Worm (Caenorhabditis elegans): ENCODE data around the gene T19C3.4.

The T19C3.4 gene

DNA sequence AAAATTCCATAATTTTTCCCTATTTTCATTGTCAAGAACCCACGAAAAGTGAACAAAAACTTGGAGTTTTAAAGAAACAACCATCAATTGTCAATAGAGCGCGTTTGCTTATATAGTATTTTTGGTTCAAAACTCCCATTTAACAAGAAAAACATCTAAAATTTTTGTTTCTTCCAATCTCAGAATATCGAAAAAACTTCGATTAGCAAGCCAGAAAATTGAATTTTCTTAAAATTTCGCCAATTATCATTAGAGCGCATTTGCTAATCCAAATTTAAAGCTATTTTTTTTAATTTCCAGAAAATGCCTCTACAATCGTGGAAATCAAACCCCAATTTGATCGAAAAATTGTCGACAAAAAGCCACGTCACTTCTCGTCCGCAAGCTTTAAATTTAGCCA lies 26.4 kb upstream of the T19C3.4 start, which contains the start of gene orai-1:
Gene orai-1 (plus strand): TSS at position 301 of the 400 bp plus-strand sequence.
- TF ChIP-seq lin-13 (GFP tag; optimal IDR thresholded peaks at IDR 0.05) (no peak), egl-27 (tag; optimal IDR thresholded peaks at IDR 0.05) (no peak), ceh-8 (GFP tag; optimal IDR thresholded peaks at IDR 0.05) (no peak), sup-37 (GFP tag; optimal IDR thresholded peaks at IDR 0.05) (no peak), ceh-88 (GFP tag; IDR thresholded peaks at IDR 0.05) (no peak), pag-3 (tag; optimal IDR thresholded peaks at IDR 0.05; ENCODE audit: borderline replicate concordance, insufficient read depth) (no peak), efl-1 (optimal IDR thresholded peaks at IDR 0.05) (no peak), efl-1 (GFP tag; optimal IDR thresholded peaks at IDR 0.05 in 1 of 2) (no peak)

DNA sequence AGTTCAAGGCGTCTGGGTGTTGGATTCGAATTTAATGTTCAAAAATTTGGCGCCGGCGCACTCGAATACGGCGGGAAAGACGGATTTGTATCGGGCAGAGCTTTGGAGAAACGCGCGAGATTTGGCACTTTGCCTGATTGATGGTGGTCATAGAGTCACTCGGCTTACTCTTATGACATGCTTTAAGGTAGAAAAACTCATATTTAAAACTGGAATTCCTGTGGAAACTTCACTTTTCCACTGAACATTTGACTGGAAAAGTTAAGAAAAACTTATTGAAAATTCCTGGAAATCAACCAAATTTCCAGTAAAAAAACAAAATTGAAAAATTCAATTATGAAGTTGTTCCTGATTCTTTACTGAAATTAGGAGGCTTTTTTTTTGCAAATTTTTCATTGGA lies 24.6 kb upstream of the T19C3.4 start:
- no peak for TF ChIP-seq efl-1 (optimal IDR thresholded peaks at IDR 0.05)
- TF ChIP-seq efl-1 (GFP tag; optimal IDR thresholded peaks at IDR 0.05 in 1 of 2), result peak in 1 of 2 experiments; percentile 76
- TF ChIP-seq sup-37 (GFP tag; optimal IDR thresholded peaks at IDR 0.05), result no peak

DNA sequence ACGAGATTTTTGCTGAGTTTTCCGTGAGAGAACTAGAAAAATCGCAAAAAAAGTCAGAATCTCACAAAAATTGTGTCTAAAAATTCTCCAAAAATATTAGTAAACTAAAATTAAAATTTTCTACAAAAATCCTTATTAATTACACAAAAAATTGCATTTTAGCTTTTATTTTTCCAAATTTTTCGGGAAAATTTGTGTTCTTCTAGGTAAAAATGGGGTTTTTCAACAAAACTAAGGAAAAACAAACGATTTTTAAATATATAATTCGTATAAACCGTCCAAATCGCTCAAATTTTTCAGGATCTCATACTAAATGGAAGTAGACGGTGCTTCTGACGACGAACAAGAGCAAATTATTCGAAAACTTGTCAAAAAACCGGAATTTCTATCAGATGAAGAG lies 21.7 kb upstream of the T19C3.4 start, which contains the start of gene W06E11.1:
Gene W06E11.1 (plus strand): TSS at position 301 of the 400 bp plus-strand sequence.
- TF ChIP-seq zip-4 (GFP tag; optimal IDR thresholded peaks at IDR 0.05) (no peak), C04F5.9 (tag; optimal IDR thresholded peaks at IDR 0.05) (no peak), alr-1 (tag; optimal IDR thresholded peaks at IDR 0.05; ENCODE audit: borderline replicate concordance) (no peak), xbp-1 (tag; optimal IDR thresholded peaks at IDR 0.05) (no peak), elt-3 (tag; optimal IDR thresholded peaks at IDR 0.05) (no peak), lin-14 (GFP tag; optimal IDR thresholded peaks at IDR 0.05) (no peak), C16A3.4 (tag; optimal IDR thresholded peaks at IDR 0.05) (no peak), pag-3 (tag; optimal IDR thresholded peaks at IDR 0.05; ENCODE audit: borderline replicate concordance, insufficient read depth) (no peak), fkh-4 (tag; optimal IDR thresholded peaks at IDR 0.05; ENCODE audit: borderline replicate concordance) (no peak), elt-2 (tag; optimal IDR thresholded peaks at IDR 0.05) (no peak), mep-1 (tag; optimal IDR thresholded peaks at IDR 0.05) (no peak), lin-13 (GFP tag; optimal IDR thresholded peaks at IDR 0.05) (no peak), ets-5 (GFP tag; IDR thresholded peaks at IDR 0.05) (no peak), unc-30 (tag; optimal IDR thresholded peaks at IDR 0.05) (no peak)

DNA sequence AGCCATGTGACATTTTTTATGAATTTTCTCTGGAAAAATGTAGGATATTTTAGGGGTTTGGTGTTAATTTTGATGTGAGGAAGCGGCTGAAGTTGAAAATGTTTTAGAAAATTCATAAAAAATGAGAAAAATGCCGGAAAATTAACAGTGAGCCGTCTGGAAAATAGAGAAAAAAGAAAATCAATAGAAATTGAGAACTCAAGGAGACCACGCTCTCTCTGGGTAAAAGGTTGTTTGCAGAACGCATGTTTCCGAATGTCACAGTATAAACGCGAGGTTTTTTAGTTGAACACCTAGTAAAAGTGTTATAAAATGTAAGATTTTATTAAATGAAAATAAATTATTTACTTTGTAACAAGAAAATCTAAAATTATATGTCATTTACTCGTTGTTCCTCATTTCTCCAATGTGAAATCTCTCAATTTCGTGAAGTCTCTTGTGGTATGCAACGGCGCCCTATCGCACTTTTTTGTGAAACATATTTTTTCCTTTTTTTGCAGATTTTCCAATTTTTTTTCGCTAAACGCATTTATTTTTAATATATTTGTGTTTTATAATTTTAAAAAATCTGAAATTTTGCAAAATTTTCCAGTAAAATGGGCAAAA lies 20.2 kb upstream of the T19C3.4 start, which contains the start of the genes tag-266 and tag-267:
Gene tag-266 (minus strand): TSS at position 29 of the 606 bp plus-strand sequence.
Gene tag-267 (plus strand): TSS at position 593 of the 606 bp plus-strand sequence.
- TF ChIP-seq lin-13 (GFP tag; optimal IDR thresholded peaks at IDR 0.05), result peak; percentile 19
- TF ChIP-seq efl-1 (optimal IDR thresholded peaks at IDR 0.05), result peak; percentile 59 to 62
- TF ChIP-seq efl-1 (GFP tag; optimal IDR thresholded peaks at IDR 0.05 in 1 of 2), result peak; percentile 64 to 91
- no peak for TF ChIP-seq tlp-1 (tag; optimal IDR thresholded peaks at IDR 0.05)
- peak; percentile 69 for TF ChIP-seq nhr-237 (tag; optimal IDR thresholded peaks at IDR 0.05)
- TF ChIP-seq lsy-2 (tag; optimal IDR thresholded peaks at IDR 0.05), result peak; percentile 61 to 83
- peak; percentile 82 for TF ChIP-seq isw-1 (GFP tag; IDR thresholded peaks at IDR 0.05)
- peak; percentile 81 for TF ChIP-seq snu-23 (GFP tag; optimal IDR thresholded peaks at IDR 0.05)
- peak; percentile 76 for TF ChIP-seq rnt-1 (tag; optimal IDR thresholded peaks at IDR 0.05)
- TF ChIP-seq hpl-2 (GFP tag; optimal IDR thresholded peaks at IDR 0.05), result no peak
- peak; percentile 86 for TF ChIP-seq nhr-85 (tag)
- no peak for TF ChIP-seq nhr-12 (tag; optimal IDR thresholded peaks at IDR 0.05)
- no peak for TF ChIP-seq egl-27 (tag; optimal IDR thresholded peaks at IDR 0.05)
- peak; percentile 33 for TF ChIP-seq F16B12.6 (tag; optimal IDR thresholded peaks at IDR 0.05)
- peak; percentile 80 for TF ChIP-seq unc-98 (GFP tag; IDR thresholded peaks at IDR 0.05)
- TF ChIP-seq snpc-4 (tag; optimal IDR thresholded peaks at IDR 0.05), result peak; percentile 48
- TF ChIP-seq nhr-84 (tag; optimal IDR thresholded peaks at IDR 0.05), result no peak
- peak; percentile 55 for TF ChIP-seq fos-1 (tag; optimal IDR thresholded peaks at IDR 0.05)
- TF ChIP-seq lir-3 (tag; optimal IDR thresholded peaks at IDR 0.05; ENCODE audit: poor library complexity), result no peak
- TF ChIP-seq ama-1 (optimal IDR thresholded peaks at IDR 0.05), result no peak
- TF ChIP-seq irx-1 (tag; optimal IDR thresholded peaks at IDR 0.05), result peak; percentile 77
- TF ChIP-seq ceh-88 (GFP tag; IDR thresholded peaks at IDR 0.05), result peak; percentile 83; the same call in 1 of the 2 replicates
- TF ChIP-seq unc-30 (tag; optimal IDR thresholded peaks at IDR 0.05), result no peak
- TF ChIP-seq skn-1 (tag; optimal IDR thresholded peaks at IDR 0.05), result peak; percentile 27
- TF ChIP-seq lin-15B (tag; optimal IDR thresholded peaks at IDR 0.05), result peak; percentile 40
- TF ChIP-seq aha-1 (tag; optimal IDR thresholded peaks at IDR 0.05), result no peak
- peak; percentile 24 for TF ChIP-seq fkh-10 (GFP tag; optimal IDR thresholded peaks at IDR 0.05)
- TF ChIP-seq nhr-71 (tag; optimal IDR thresholded peaks at IDR 0.05), result peak; percentile 87
- no peak for TF ChIP-seq C34B4.2 (tag; optimal IDR thresholded peaks at IDR 0.05)
- TF ChIP-seq zip-4 (GFP tag; optimal IDR thresholded peaks at IDR 0.05), result no peak
- TF ChIP-seq zag-1 (tag; optimal IDR thresholded peaks at IDR 0.05), result peak; percentile 34
- peak; percentile 28 to 66 (median 54) for TF ChIP-seq dpl-1 (GFP tag; optimal IDR thresholded peaks at IDR 0.05)
